Worm (Caenorhabditis elegans): Measurements from ENCODE around the gene fbxa-202.

ce11 chrV:6319358-6319757 is 7.7 kb upstream of the fbxa-202 start:
- TF ChIP-seq him-1 (tag; optimal IDR thresholded peaks at IDR 0.05): no peak
- no peak for TF ChIP-seq W03F9.2 (tag; optimal IDR thresholded peaks at IDR 0.05)

Data from whole organism, L4/young adult.